Worm (Caenorhabditis elegans) whole organism, L3 larva: ENCODE results near the gene F16H6.3.

Experiments
- R02D3.7 ChIP-seq: fragments of 150-350 bp; optimal IDR thresholded peaks from 2 replicates; lab custom pipeline; 2014; ENCODE audit warnings: missing biosample characterization, missing genetic modification characterization
- ZK546.5 ChIP-seq: sonication (generic microtip); optimal IDR thresholded peaks from 2 replicates; lab custom pipeline; 2017; ENCODE audit warnings: missing biosample characterization, missing genetic modification characterization
- ceh-16 ChIP-seq: sonication (generic microtip); optimal IDR thresholded peaks from 2 replicates; lab custom pipeline; 2017; ENCODE audit warnings: missing biosample characterization, missing genetic modification characterization
- ceh-82 ChIP-seq: fragments of 150-350 bp; optimal IDR thresholded peaks from 2 replicates; lab custom pipeline; 2014; ENCODE audit warnings: missing biosample characterization, missing genetic modification characterization
- daf-12 ChIP-seq: fragments of 150-350 bp; optimal IDR thresholded peaks from 2 replicates; lab custom pipeline; 2014; ENCODE audit warnings: missing biosample characterization, missing genetic modification reagents, missing genetic modification characterization
- egl-27 ChIP-seq: sonication (generic microtip); optimal IDR thresholded peaks from 4 replicates; lab custom pipeline; 2017; ENCODE audit warnings: missing biosample characterization, missing genetic modification reagents, missing genetic modification characterization
- egl-5 ChIP-seq: fragments of 150-350 bp; optimal IDR thresholded peaks from 2 replicates; lab custom pipeline; 2017; ENCODE audit warnings: missing biosample characterization, missing genetic modification reagents, missing genetic modification characterization, inconsistent platforms
- elt-2 ChIP-seq: sonication (generic microtip); optimal IDR thresholded peaks from 2 replicates; lab custom pipeline; 2016; ENCODE audit warnings: missing genetic modification reagents, mild to moderate bottlenecking, missing genetic modification characterization, missing compliant biosample characterization
- elt-3 ChIP-seq, 3 experiments: fragments of 150-350 bp in 1 of 3; sonication (generic microtip) in 2 of 3; optimal IDR thresholded peaks; 2 replicates in 2 of 3; 4 replicates in 1 of 3; lab custom pipeline; 2014 to 2017; ENCODE audit warnings: missing biosample characterization in 3 of 3, missing genetic modification characterization in 3 of 3
- fkh-10 ChIP-seq: sonication (generic microtip); optimal IDR thresholded peaks from 2 replicates; lab custom pipeline; 2017; ENCODE audit warnings: missing biosample characterization, missing genetic modification reagents, missing genetic modification characterization
- fos-1 ChIP-seq: fragments of 150-350 bp; optimal IDR thresholded peaks from 2 replicates; lab custom pipeline; 2014; ENCODE audit warnings: missing biosample characterization, missing genetic modification characterization
- hmg-11 ChIP-seq: sonication (generic microtip); optimal IDR thresholded peaks from 2 replicates; lab custom pipeline; 2016; ENCODE audit warnings: missing genetic modification characterization, missing compliant biosample characterization
- jun-1 ChIP-seq: fragments of 150-350 bp; optimal IDR thresholded peaks from 2 replicates; lab custom pipeline; 2014; ENCODE audit warnings: missing biosample characterization, missing genetic modification reagents, missing genetic modification characterization
- lin-15B ChIP-seq: fragments of 150-350 bp; optimal IDR thresholded peaks from 2 replicates; lab custom pipeline; 2014; ENCODE audit warnings: missing biosample characterization, missing genetic modification characterization
- lsy-12 ChIP-seq: sonication (generic microtip); optimal IDR thresholded peaks from 2 replicates; lab custom pipeline; 2016; ENCODE audit warnings: mild to moderate bottlenecking, missing genetic modification characterization, missing compliant biosample characterization
- mdl-1 ChIP-seq: fragments of 150-350 bp; optimal IDR thresholded peaks from 2 replicates; lab custom pipeline; 2014; ENCODE audit warnings: missing biosample characterization, missing genetic modification characterization
- mml-1 ChIP-seq: fragments of 150-350 bp; sonication (generic microtip); optimal IDR thresholded peaks from 3 replicates; lab custom pipeline; 2014; ENCODE audit warnings: missing biosample characterization, missing genetic modification characterization
- nfya-1 ChIP-seq: sonication (generic microtip); optimal IDR thresholded peaks from 2 replicates; lab custom pipeline; 2017; ENCODE audit warnings: missing genetic modification characterization, mild to moderate bottlenecking, missing compliant biosample characterization, antibody characterized with exemption, moderate library complexity; ENCODE audit not compliant: insufficient read depth
- nhr-12 ChIP-seq: fragments of 150-350 bp; optimal IDR thresholded peaks from 2 replicates; lab custom pipeline; 2014; ENCODE audit warnings: missing biosample characterization, missing genetic modification characterization
- nhr-23 ChIP-seq: fragments of 150-350 bp; optimal IDR thresholded peaks from 2 replicates; lab custom pipeline; 2014; ENCODE audit warnings: missing biosample characterization, missing genetic modification reagents, missing genetic modification characterization
- nhr-237 ChIP-seq: fragments of 150-350 bp; optimal IDR thresholded peaks from 2 replicates; lab custom pipeline; 2014; ENCODE audit warnings: missing biosample characterization, missing genetic modification characterization
- nhr-25 ChIP-seq: sonication (generic microtip); optimal IDR thresholded peaks from 2 replicates; lab custom pipeline; 2017; ENCODE audit warnings: missing biosample characterization, missing genetic modification characterization
- nhr-28 ChIP-seq: fragments of 150-350 bp; optimal IDR thresholded peaks from 2 replicates; lab custom pipeline; 2014; ENCODE audit warnings: missing biosample characterization, missing genetic modification characterization
- nhr-43 ChIP-seq: sonication (generic microtip); optimal IDR thresholded peaks from 2 replicates; lab custom pipeline; 2016; ENCODE audit warnings: mild to moderate bottlenecking, missing genetic modification characterization, missing compliant biosample characterization; ENCODE audit not compliant: poor library complexity, severe bottlenecking
- nhr-67 ChIP-seq: fragments of 150-350 bp; optimal IDR thresholded peaks from 2 replicates; lab custom pipeline; 2014; ENCODE audit warnings: missing biosample characterization, missing genetic modification characterization
- nhr-76 ChIP-seq: fragments of 150-350 bp; sonication (generic microtip); optimal IDR thresholded peaks from 5 replicates; lab custom pipeline; 2014; ENCODE audit warnings: missing biosample characterization, missing genetic modification characterization
- nhr-77 ChIP-seq: fragments of 150-350 bp; optimal IDR thresholded peaks from 2 replicates; lab custom pipeline; 2014; ENCODE audit warnings: missing biosample characterization, missing genetic modification characterization
- pqm-1 ChIP-seq: fragments of 150-350 bp; optimal IDR thresholded peaks from 2 replicates; lab custom pipeline; 2017; ENCODE audit warnings: missing biosample characterization, missing genetic modification characterization, inconsistent platforms
- skn-1 ChIP-seq: fragments of 150-350 bp; optimal IDR thresholded peaks from 2 replicates; lab custom pipeline; 2014; ENCODE audit warnings: missing biosample characterization, missing genetic modification characterization
- snpc-4 ChIP-seq: fragments of 150-350 bp; optimal IDR thresholded peaks from 2 replicates; lab custom pipeline; 2014; ENCODE audit warnings: missing biosample characterization, missing genetic modification characterization
- tbx-2 ChIP-seq: sonication (generic microtip); optimal IDR thresholded peaks from 2 replicates; lab custom pipeline; 2016; ENCODE audit warnings: mild to moderate bottlenecking, missing genetic modification characterization, missing compliant biosample characterization
- unc-39 ChIP-seq: sonication (generic microtip); optimal IDR thresholded peaks from 4 replicates; lab custom pipeline; 2017; ENCODE audit warnings: missing biosample characterization, missing genetic modification characterization
- zag-1 ChIP-seq: fragments of 150-350 bp; optimal IDR thresholded peaks from 2 replicates; lab custom pipeline; 2014; ENCODE audit warnings: missing biosample characterization, missing genetic modification characterization
- ztf-11 ChIP-seq: fragments of 150-350 bp; optimal IDR thresholded peaks from 2 replicates; lab custom pipeline; 2014; ENCODE audit warnings: missing biosample characterization, missing genetic modification characterization
- ztf-4 ChIP-seq: fragments of 150-350 bp; optimal IDR thresholded peaks from 2 replicates; lab custom pipeline; 2014; ENCODE audit warnings: missing biosample characterization, missing genetic modification characterization

Gene F16H6.3

ce11 chrV:18171568-18171967, 23.5 kb upstream of the F16H6.3 start, which contains the start of gene C14A6.8:
TSS of gene C14A6.8 (minus strand) at chrV:18171668.
- TF ChIP-seq unc-39 (tag; lab: Kevin White, UChicago) (no peak), ceh-82 (no peak), lin-15B (no peak), hmg-11 (no peak), skn-1 (tag; lab: Kevin White, UChicago) (no peak), nhr-237 (tag; lab: Kevin White, UChicago) (no peak), lsy-12 (tag; lab: Kevin White, UChicago) (no peak), nhr-28 (tag; lab: Kevin White, UChicago) (no peak), daf-12 (tag; lab: Kevin White, UChicago) (no peak)

- TF ChIP-seq skn-1 (tag; lab: Kevin White, UChicago) (no peak), fos-1 (tag; lab: Kevin White, UChicago) (no peak), egl-27 (no peak), R02D3.7 (tag; lab: Kevin White, UChicago) (no peak), nhr-43 (tag; lab: Kevin White, UChicago) (no peak), nhr-237 (tag; lab: Kevin White, UChicago) (no peak)
Observed at ce11 chrV:18178659-18179058, 16.4 kb upstream of the F16H6.3 start, which contains the start of gene C31G12.4. TSS of gene C31G12.4 (minus strand) at chrV:18178759.

ce11 chrV:18179663-18180062, 15.4 kb upstream of the F16H6.3 start, which contains the start of gene C31G12.1:
TSS of gene C31G12.1 (plus strand) at chrV:18179963.
- TF ChIP-seq nhr-12 (no peak), ztf-11 (tag; lab: Kevin White, UChicago) (no peak), egl-27 (no peak), ztf-4 (tag; lab: Kevin White, UChicago) (no peak), lin-15B (no peak), snpc-4 (no peak), nhr-237 (tag; lab: Kevin White, UChicago) (no peak), nhr-67 (tag; lab: Kevin White, UChicago) (no peak)

ce11 chrV:18184910-18185309, 10.2 kb upstream of the F16H6.3 start, which contains the start of gene C31G12.3:
TSS of gene C31G12.3 (plus strand) at chrV:18185210.
- TF ChIP-seq nhr-77 (tag; lab: Kevin White, UChicago), result no peak
- TF ChIP-seq hmg-11, result no peak
- no peak for TF ChIP-seq pqm-1
- TF ChIP-seq nhr-237 (tag; lab: Kevin White, UChicago), result no peak
- no peak for TF ChIP-seq nhr-28 (tag; lab: Kevin White, UChicago)
- TF ChIP-seq nfya-1 (tag; lab: Kevin White, UChicago), result no peak
- no peak for TF ChIP-seq nhr-25 (tag; lab: Kevin White, UChicago)
- no peak for TF ChIP-seq mml-1 (tag; lab: Kevin White, UChicago)
- TF ChIP-seq fos-1 (tag; lab: Kevin White, UChicago), result no peak
- no peak for TF ChIP-seq egl-27
- TF ChIP-seq lin-15B, result no peak
- no peak for TF ChIP-seq nhr-67 (tag; lab: Kevin White, UChicago)
- TF ChIP-seq ceh-82, result no peak
- no peak for TF ChIP-seq elt-2 (tag; lab: Kevin White, UChicago)
- no peak for TF ChIP-seq fkh-10
- TF ChIP-seq, all 47 proteins: peak for 0

ce11 chrV:18188328-18188727, 6.8 kb upstream of the F16H6.3 start, which contains the start of gene clec-245:
TSS of gene clec-245 (minus strand) at chrV:18188428.
- TF ChIP-seq ZK546.5 (no peak), unc-39 (tag; lab: Kevin White, UChicago) (no peak), elt-2 (tag; lab: Kevin White, UChicago) (no peak), lsy-12 (tag; lab: Kevin White, UChicago) (no peak), nhr-76 (tag; lab: Kevin White, UChicago) (no peak), fos-1 (tag; lab: Kevin White, UChicago) (no peak), nhr-67 (tag; lab: Kevin White, UChicago) (no peak), skn-1 (tag; lab: Kevin White, UChicago) (no peak), egl-5 (tag; lab: Kevin White, UChicago) (no peak), nhr-12 (no peak), mdl-1 (no peak), zag-1 (tag; lab: Kevin White, UChicago) (no peak), nhr-23 (tag; lab: Kevin White, UChicago) (no peak), nhr-28 (tag; lab: Kevin White, UChicago) (no peak), mml-1 (tag; lab: Kevin White, UChicago) (no peak), ceh-16 (tag; lab: Kevin White, UChicago) (no peak), elt-3 (tag; optimal IDR thresholded peaks at IDR 0.05; lab: Kevin White, UChicago) (no peak), tbx-2 (tag; lab: Kevin White, UChicago) (no peak), nhr-25 (tag; lab: Kevin White, UChicago) (no peak), jun-1 (tag; lab: Kevin White, UChicago) (no peak)
- TF ChIP-seq, all 47 proteins: peak for 0
